Fruit fly (Drosophila melanogaster) whole organism, pupa: ENCODE results near the gene Nasp.

Experiments
- CG12605 ChIP-seq: fragments of 200-800 bp; sonication (Bioruptor generic); IDR thresholded peaks from 2 replicates; pipeline ENCODE4 v1.3.6; 2022; ENCODE audit warnings: missing biosample characterization, missing genetic modification characterization
- CG15710 ChIP-seq: fragments of 200-800 bp; sonication (Bioruptor generic); optimal IDR thresholded peaks from 2 replicates; lab custom pipeline; 2018; ENCODE audit warnings: missing biosample characterization, mild to moderate bottlenecking, missing genetic modification characterization, moderate library complexity
- CG4496 ChIP-seq: fragments of 200-800 bp; sonication (Bioruptor generic); IDR thresholded peaks from 3 replicates; pipeline ENCODE4 v1.3.6; 2022; ENCODE audit warnings: missing biosample characterization, missing genetic modification characterization
- D1 ChIP-seq: fragments of 200-800 bp; sonication (Bioruptor generic); optimal IDR thresholded peaks from 2 replicates; lab custom pipeline; 2018; ENCODE audit warnings: missing biosample characterization, mild to moderate bottlenecking, missing genetic modification characterization, moderate library complexity
- Snoo ChIP-seq: fragments of 200-800 bp; sonication (Bioruptor generic); optimal IDR thresholded peaks from 3 replicates; lab custom pipeline; 2017; ENCODE audit warnings: missing biosample characterization, mild to moderate bottlenecking, missing genetic modification characterization, inconsistent platforms
- gl ChIP-seq: fragments of 200-800 bp; sonication (Bioruptor generic); optimal IDR thresholded peaks from 2 replicates; lab custom pipeline; 2018; ENCODE audit warnings: missing biosample characterization, mild to moderate bottlenecking, missing genetic modification characterization

DNA sequence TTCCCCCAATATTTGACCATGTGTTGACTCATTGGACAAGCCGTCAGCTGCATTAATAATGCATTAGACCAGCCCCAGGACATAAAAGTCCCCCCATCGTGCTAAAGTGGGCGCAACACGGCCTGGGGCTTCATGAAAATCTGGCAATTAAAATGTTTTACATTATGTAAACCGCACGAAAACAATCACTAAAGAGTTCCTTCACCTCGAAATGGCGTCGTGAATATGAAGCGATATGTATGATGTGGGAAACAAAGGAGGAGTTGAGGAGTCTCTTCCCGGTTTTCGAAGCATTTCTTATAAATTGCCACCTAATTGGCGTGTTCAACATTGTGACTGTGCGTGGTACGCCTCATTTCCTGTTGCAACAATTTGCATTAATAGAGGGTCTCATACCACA lies 4.9 kb upstream of the Nasp start:
- TF ChIP-seq gl (tag; lab: Kevin White, UChicago) (no peak), CG15710 (no peak), D1 (tag; lab: Kevin White, UChicago) (no peak), CG12605 (GFP tag; lab: Robert Waterston, UW) (no peak), CG4496 (GFP tag; lab: Robert Waterston, UW) (no peak), Snoo (no peak)
